Worm (Caenorhabditis elegans): ENCODE data around the gene cyp-35A1.

DNA sequence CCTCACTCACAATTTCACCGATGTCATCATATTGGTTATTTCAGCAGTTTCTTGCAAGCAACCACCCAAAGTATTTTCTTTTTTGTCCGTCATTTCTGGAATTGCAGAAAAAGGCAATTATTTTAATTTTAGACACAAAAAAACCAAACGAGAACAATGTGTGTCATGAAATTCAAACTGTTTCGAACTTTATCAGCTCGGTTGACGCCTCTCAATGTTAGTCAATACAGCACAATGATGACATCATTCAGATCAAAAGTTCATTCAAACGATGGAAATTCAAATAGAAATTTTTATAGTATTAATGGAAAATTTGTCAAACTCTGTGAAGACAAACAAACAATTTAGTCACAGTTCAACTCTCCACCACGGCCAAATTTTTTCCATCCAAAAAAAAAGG is 30.4 kb upstream of the cyp-35A1 start, which contains the start of gene fbxa-105:
- TF ChIP-seq C08G9.2 (tag; optimal IDR thresholded peaks at IDR 0.05): no peak
- TF ChIP-seq fkh-10 (GFP tag; optimal IDR thresholded peaks at IDR 0.05): no peak
- TF ChIP-seq hlh-30 (tag; optimal IDR thresholded peaks at IDR 0.05; ENCODE audit: insufficient read depth): no peak
